Worm (Caenorhabditis elegans) whole organism, L4/young adult: ENCODE data around the gene zfp-3.

ENCODE experiments used
- dao-5 ChIP-seq: sonication (generic microtip); optimal IDR thresholded peaks from 2 replicates; lab custom pipeline; 2016; ENCODE audit warnings: missing genotype, missing genetic modification characterization, moderate library complexity, missing compliant biosample characterization
- him-1 ChIP-seq: sonication (generic microtip); optimal IDR thresholded peaks from 2 replicates; lab custom pipeline; 2016; ENCODE audit warnings: missing genotype, missing genetic modification reagents, missing genetic modification characterization, missing compliant biosample characterization

DNA sequence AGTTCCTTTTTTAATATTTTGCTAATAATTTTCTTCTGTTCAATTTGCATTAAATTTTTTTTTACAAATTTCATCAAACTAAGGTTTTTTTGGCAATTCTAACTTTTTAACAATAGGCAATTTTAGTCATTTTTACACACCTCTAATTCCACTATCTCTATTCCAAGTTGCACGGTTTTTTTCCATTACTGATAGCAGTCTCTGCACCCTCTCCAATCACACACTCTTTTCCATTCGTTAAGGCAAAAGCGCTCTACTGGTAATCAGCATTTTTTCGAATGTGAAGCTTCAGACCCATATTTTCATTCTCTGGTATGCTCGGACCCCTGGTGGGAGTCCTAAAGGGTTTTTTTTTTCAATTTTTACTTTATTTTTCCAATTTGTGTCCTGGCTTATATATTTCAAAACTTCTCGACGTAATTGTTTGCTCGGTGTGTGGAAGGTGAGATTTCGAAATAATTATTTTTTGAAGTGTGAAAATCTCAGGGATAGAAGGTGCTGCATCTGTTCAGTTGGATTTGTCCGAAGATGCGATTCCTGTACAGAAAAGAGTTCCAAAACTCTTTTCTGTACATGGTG, 29.6 kb downstream of the zfp-3 start, which contains the start of the genes F19G12.4 and F19G12.8:
- TF ChIP-seq him-1 (no peak), dao-5 (no peak)
